Worm (Caenorhabditis elegans): ENCODE measurements around the gene F10E9.4.
A peak's percentile ranks its signal among the peaks of the same experiment; 100 is the strongest.

F10E9.4 gene

ce11 chrIII:8307356-8307755 is 982 bp upstream of the F10E9.4 start, which contains the start of the genes F10E9.7 and F10E9.5 (continued):
- TF ChIP-seq gei-8 (GFP tag; optimal IDR thresholded peaks at IDR 0.05), result no peak
- TF ChIP-seq snpc-1.2 (GFP tag; IDR thresholded peaks at IDR 0.05), result no peak
- TF ChIP-seq lin-15B (tag; optimal IDR thresholded peaks at IDR 0.05), result peak; percentile 45
- TF ChIP-seq mdt-29 (GFP tag; IDR thresholded peaks at IDR 0.05), result 0 out of 2 replicates have a peak, but pooled peaks have one; percentile 45
- TF ChIP-seq spr-3 (GFP tag; optimal IDR thresholded peaks at IDR 0.05), result no peak
- TF ChIP-seq saeg-2 (GFP tag; IDR thresholded peaks at IDR 0.05), result no peak
- no peak for TF ChIP-seq ztf-11 (tag; optimal IDR thresholded peaks at IDR 0.05)
- TF ChIP-seq vab-7 (GFP tag; IDR thresholded peaks at IDR 0.05), result 0 out of 2 replicates have a peak, but pooled peaks have one; percentile 56
- peak; percentile 99 for TF ChIP-seq Y48G9A.11 (GFP tag; IDR thresholded peaks at IDR 0.05)
- TF ChIP-seq hmg-1.1 (GFP tag; IDR thresholded peaks at IDR 0.05), result peak; percentile 54; the same call in 1 of the 2 replicates
- TF ChIP-seq ceh-82 (tag; optimal IDR thresholded peaks at IDR 0.05), result no peak
- no peak for TF ChIP-seq dmd-8 (GFP tag; IDR thresholded peaks at IDR 0.05)
- TF ChIP-seq zag-1 (tag; optimal IDR thresholded peaks at IDR 0.05), result no peak
- peak; percentile 88 for TF ChIP-seq duxl-1 (tag; optimal IDR thresholded peaks at IDR 0.05; ENCODE audit: poor library complexity)
- peak; percentile 86 for TF ChIP-seq ceh-44 (GFP tag; IDR thresholded peaks at IDR 0.05)
- no peak for TF ChIP-seq nhr-42 (GFP tag; IDR thresholded peaks at IDR 0.05)
- peak; percentile 87 for TF ChIP-seq mep-1 (tag; optimal IDR thresholded peaks at IDR 0.05)
- peak; percentile 60; the same call in 1 of the 2 replicates for TF ChIP-seq zfp-3 (GFP tag; conservative IDR thresholded peaks at IDR 0.05)
- TF ChIP-seq php-3 (GFP tag; IDR thresholded peaks at IDR 0.05), result no peak
- peak; percentile 100 for TF ChIP-seq mes-2 (tag; optimal IDR thresholded peaks at IDR 0.05; ENCODE audit: poor library complexity, severe bottlenecking)
- TF ChIP-seq hlh-30 (tag; optimal IDR thresholded peaks at IDR 0.05; ENCODE audit: insufficient read depth), result peak; percentile 63
- peak; percentile 39 for TF ChIP-seq mxl-3 (GFP tag; optimal IDR thresholded peaks at IDR 0.05)
- TF ChIP-seq nhr-48 (tag; optimal IDR thresholded peaks at IDR 0.05), result peak; percentile 24
- TF ChIP-seq lsy-2 (tag; optimal IDR thresholded peaks at IDR 0.05), result peak in 1 of 2 experiments; percentile 96
- TF ChIP-seq nhr-102 (tag; optimal IDR thresholded peaks at IDR 0.05), result peak; percentile 54
- TF ChIP-seq nhr-111 (GFP tag; optimal IDR thresholded peaks at IDR 0.05), result no peak
- peak; percentile 76 for TF ChIP-seq pha-4 (GFP tag; IDR thresholded peaks at IDR 0.05)
- peak; percentile 69 for TF ChIP-seq pha-4 (tag; optimal IDR thresholded peaks at IDR 0.05)
- TF ChIP-seq F37D6.2 (tag; optimal IDR thresholded peaks at IDR 0.05), result peak; percentile 64
- TF ChIP-seq hif-1 (tag; optimal IDR thresholded peaks at IDR 0.05), result peak in 1 of 2 experiments; percentile 93
- peak; percentile 70 for TF ChIP-seq ztf-7 (tag; optimal IDR thresholded peaks at IDR 0.05)
- no peak for TF ChIP-seq egl-27 (tag; optimal IDR thresholded peaks at IDR 0.05)
- TF ChIP-seq Y75B8A.6 (GFP tag; IDR thresholded peaks at IDR 0.05), result no peak
- TF ChIP-seq fkh-10 (GFP tag; optimal IDR thresholded peaks at IDR 0.05), result peak; percentile 60
- TF ChIP-seq ceh-28 (tag; optimal IDR thresholded peaks at IDR 0.05), result no peak
- no peak for TF ChIP-seq set-16 (GFP tag; IDR thresholded peaks at IDR 0.05)
- peak; percentile 96 for TF ChIP-seq unc-130 (GFP tag; optimal IDR thresholded peaks at IDR 0.05)
- TF ChIP-seq nhr-76 (tag; optimal IDR thresholded peaks at IDR 0.05), result no peak
- TF ChIP-seq nhr-25 (tag; optimal IDR thresholded peaks at IDR 0.05; ENCODE audit: borderline replicate concordance, insufficient read depth), result no peak
- no peak for TF ChIP-seq zip-2 (tag; optimal IDR thresholded peaks at IDR 0.05)
- peak; percentile 60; the same call in 1 of the 2 replicates for TF ChIP-seq D1046.2 (GFP tag; IDR thresholded peaks at IDR 0.05)
- no peak for TF ChIP-seq ama-1 (optimal IDR thresholded peaks at IDR 0.05)
- TF ChIP-seq ctbp-1 (GFP tag; IDR thresholded peaks at IDR 0.05), result no peak
- no peak for TF ChIP-seq unc-39 (tag; optimal IDR thresholded peaks at IDR 0.05)
- TF ChIP-seq zfp-2 (tag; optimal IDR thresholded peaks at IDR 0.05), result peak; percentile 47
- no peak for TF ChIP-seq mxl-2 (GFP tag; conservative IDR thresholded peaks at IDR 0.05)
- no peak for TF ChIP-seq hlh-11 (tag; optimal IDR thresholded peaks at IDR 0.05)
- TF ChIP-seq lin-29 (GFP tag; IDR thresholded peaks at IDR 0.05), result no peak
- peak; percentile 60; the same call in 1 of the 2 replicates for TF ChIP-seq arid-1 (GFP tag; conservative IDR thresholded peaks at IDR 0.05)
- no peak for TF ChIP-seq snpc-4 (tag; optimal IDR thresholded peaks at IDR 0.05)
- no peak for TF ChIP-seq jun-1 (tag; optimal IDR thresholded peaks at IDR 0.05)

Data from whole organism, L4 larva.